Fruit fly (Drosophila melanogaster) whole organism, wandering third instar larva: Measurements from ENCODE around the gene armi.

ENCODE experiments used
- Dfd ChIP-seq: fragments of >200 bp; optimal IDR thresholded peaks from 2 replicates; lab custom pipeline; 2017; ENCODE audit warnings: missing biosample characterization, missing genetic modification characterization
- br ChIP-seq: fragments of 200-800 bp; sonication (Bioruptor generic); optimal IDR thresholded peaks from 2 replicates; lab custom pipeline; 2016; ENCODE audit warnings: missing biosample characterization, missing genetic modification characterization
- dl ChIP-seq, 2 experiments: fragments of 175-275, 200-275 bp in 1 of 2; fragments of 200-275 bp in 1 of 2; sonication (Bioruptor generic); optimal IDR thresholded peaks; lab custom pipeline; 2018; ENCODE audit warnings: mild to moderate bottlenecking in 2 of 2, missing biosample characterization in 2 of 2, missing genetic modification characterization in 2 of 2, moderate library complexity in 2 of 2; ENCODE audit not compliant: partially characterized antibody in 2 of 2, insufficient read depth in 1 of 2
- h ChIP-seq: fragments of 200-800 bp; sonication (Bioruptor generic); optimal IDR thresholded peaks from 3 replicates; lab custom pipeline; 2016; ENCODE audit warnings: missing biosample characterization, mild to moderate bottlenecking, missing genetic modification characterization
- jim ChIP-seq: fragments of 175-275, 200-325 bp; sonication (Bioruptor generic); optimal IDR thresholded peaks from 2 replicates; lab custom pipeline; 2016; ENCODE audit warnings: missing biosample characterization, mild to moderate bottlenecking, missing genetic modification characterization
- psq ChIP-seq: fragments of 200-800 bp; sonication (Bioruptor generic); optimal IDR thresholded peaks from 3 replicates; lab custom pipeline; 2017; ENCODE audit warnings: missing biosample characterization, mild to moderate bottlenecking, missing genetic modification characterization, moderate library complexity

DNA sequence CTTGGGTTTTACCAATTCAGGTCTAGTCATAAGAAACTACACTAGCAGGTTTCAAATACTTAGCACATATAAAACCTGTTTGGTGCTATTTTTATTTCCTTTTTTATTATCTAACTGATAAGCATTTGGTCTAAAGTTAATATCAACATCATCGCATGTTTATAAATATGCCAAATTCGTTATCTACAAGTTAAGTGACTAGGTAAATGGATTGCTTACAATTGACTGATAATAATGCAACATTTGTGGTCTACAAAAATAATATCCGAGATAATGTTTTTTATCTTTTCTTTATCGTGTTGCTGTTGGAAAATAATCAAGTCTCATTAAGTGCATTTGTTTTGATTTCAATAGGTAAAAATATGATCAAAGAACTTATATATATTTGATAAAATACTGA, 8.6 kb downstream of the armi start:
- TF ChIP-seq jim (GFP tag; lab: Kevin White, UChicago) (no peak), h (GFP tag; lab: Kevin White, UChicago) (no peak), br (no peak), psq (GFP tag; lab: Kevin White, UChicago) (no peak), Dfd (GFP tag; lab: Kevin White, UChicago) (no peak), dl (GFP tag; optimal IDR thresholded peaks at IDR 0.05; lab: Kevin White, UChicago; ENCODE audit: insufficient read depth in 1 of 2, partially characterized antibody in 2 of 2) (no peak)
